Fruit fly (Drosophila melanogaster) whole organism: ENCODE data around the gene chif.

Experiments
- CG8478 ChIP-seq: fragments of >200 bp; optimal IDR thresholded peaks from 2 replicates; lab custom pipeline; 2018; ENCODE audit warnings: inconsistent platforms
- Dll ChIP-seq: fragments of >200 bp; optimal IDR thresholded peaks from 2 replicates; lab custom pipeline; 2017

DNA sequence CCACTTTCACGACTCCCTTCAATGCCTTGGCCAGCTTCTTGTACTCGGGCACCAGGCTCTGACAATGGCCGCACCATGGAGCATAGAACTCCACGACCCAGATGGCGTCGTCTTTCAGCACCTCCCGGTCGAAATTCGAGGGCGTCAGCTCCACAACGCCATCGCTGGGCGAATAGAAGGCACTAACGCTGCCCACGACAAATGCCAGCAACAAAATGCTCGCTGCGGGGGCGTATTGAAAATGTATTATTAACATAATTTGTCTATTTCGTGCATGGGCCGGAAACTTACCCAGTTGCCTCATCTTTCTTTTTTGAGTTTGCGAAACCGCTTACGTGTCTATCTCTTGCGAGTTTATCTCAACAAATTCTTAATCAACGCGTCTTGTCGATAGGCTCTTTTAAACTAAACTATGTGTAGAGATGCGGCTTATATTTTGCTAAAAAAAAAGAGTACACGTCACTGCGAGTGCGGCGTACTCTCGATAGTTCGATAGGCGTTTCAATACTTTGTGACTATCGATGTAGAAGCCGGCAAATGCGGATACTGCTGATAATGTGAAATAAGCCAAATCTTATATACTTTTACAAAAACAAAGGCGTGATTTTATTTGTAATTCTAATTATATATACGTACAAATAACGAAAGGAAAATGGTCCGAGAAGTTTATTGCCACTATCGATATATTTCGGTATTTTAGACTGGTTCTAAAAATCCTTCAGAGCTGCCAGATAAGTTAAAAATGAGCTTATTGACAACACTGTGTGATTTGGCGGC is 4.0 kb upstream of the chif start, which contains the start of gene CaBP1:
- TF ChIP-seq CG8478 (lab: Kevin White, UChicago), result no peak
- TF ChIP-seq Dll (lab: Kevin White, UChicago), result no peak
